Worm (Caenorhabditis elegans) whole organism, L1 larva: ENCODE results near the gene gldi-3.

Experiments used
- ceh-8 ChIP-seq: fragments of 200-800 bp; sonication (Bioruptor generic); optimal IDR thresholded peaks from 2 replicates; lab custom pipeline; 2018; ENCODE audit warnings: mild to moderate bottlenecking, missing genetic modification characterization, moderate library complexity, missing compliant biosample characterization
- ceh-88 ChIP-seq: fragments of 200-800 bp; sonication (Bioruptor generic); IDR thresholded peaks from 2 replicates; pipeline ENCODE4 v1.3.6; 2022; ENCODE audit warnings: missing genetic modification characterization, missing compliant biosample characterization
- elt-3 ChIP-seq, 6 experiments: fragments of 150-350 bp in 1 of 6; sonication (generic microtip); optimal IDR thresholded peaks; 2 replicates each; lab custom pipeline; 2017 to 2018; ENCODE audit warnings: missing biosample characterization in 6 of 6, missing genetic modification characterization in 6 of 6, inconsistent platforms in 1 of 6
- hlh-4 ChIP-seq: sonication (generic microtip); optimal IDR thresholded peaks from 2 replicates; lab custom pipeline; 2016; ENCODE audit warnings: mild to moderate bottlenecking, missing genetic modification characterization, missing compliant biosample characterization
- lir-3 ChIP-seq: sonication (generic microtip); optimal IDR thresholded peaks from 2 replicates; lab custom pipeline; 2016; ENCODE audit warnings: mild to moderate bottlenecking, missing genetic modification characterization, moderate library complexity, missing compliant biosample characterization; ENCODE audit not compliant: poor library complexity
- nhr-11 ChIP-seq: fragments of 150-350 bp; optimal IDR thresholded peaks from 2 replicates; lab custom pipeline; 2014; ENCODE audit warnings: missing biosample characterization, missing genetic modification characterization
- nhr-28 ChIP-seq: fragments of 150-350 bp; optimal IDR thresholded peaks from 2 replicates; lab custom pipeline; 2014; ENCODE audit warnings: missing biosample characterization, missing genetic modification characterization
- pag-3 ChIP-seq: sonication (generic microtip); optimal IDR thresholded peaks from 2 replicates; lab custom pipeline; 2017; ENCODE audit warnings: missing genetic modification characterization, mild to moderate bottlenecking, missing compliant biosample characterization, antibody characterized with exemption, borderline replicate concordance; ENCODE audit not compliant: insufficient read depth
- snpc-4 ChIP-seq: fragments of 150-350 bp; optimal IDR thresholded peaks from 2 replicates; lab custom pipeline; 2014; ENCODE audit warnings: missing biosample characterization, missing genetic modification characterization
- unc-130 ChIP-seq: fragments of 150-350 bp; optimal IDR thresholded peaks from 2 replicates; lab custom pipeline; 2017; ENCODE audit warnings: missing biosample characterization, missing genetic modification characterization, inconsistent platforms

DNA sequence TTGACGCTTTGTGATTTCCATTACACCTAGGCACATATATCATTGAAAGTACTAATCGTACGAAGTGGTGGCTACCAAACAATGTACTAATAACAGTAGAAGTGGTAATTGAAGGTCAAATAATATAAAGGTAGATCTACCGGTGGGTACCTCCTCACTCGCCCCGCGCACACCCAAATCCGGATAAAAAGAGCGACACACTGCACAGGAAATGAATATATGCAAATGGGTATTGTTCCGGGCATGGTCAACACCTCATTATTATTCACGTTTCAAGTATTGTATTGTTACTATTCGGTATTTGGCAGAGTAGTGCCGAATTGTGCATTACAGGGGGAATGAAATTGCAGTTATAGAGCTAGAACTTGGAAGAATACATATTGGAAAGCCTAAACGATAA, 13.6 kb downstream of the gldi-3 start:
- TF ChIP-seq nhr-11 (tag; lab: Kevin White, UChicago), result no peak
- no peak for TF ChIP-seq unc-130 (tag; lab: Kevin White, UChicago)
- no peak for TF ChIP-seq ceh-8 (GFP tag; lab: Kevin White, UChicago)
- no peak for TF ChIP-seq pag-3 (tag; lab: Kevin White, UChicago)
- no peak for TF ChIP-seq snpc-4 (tag; lab: Kevin White, UChicago)
- TF ChIP-seq elt-3 (tag; optimal IDR thresholded peaks at IDR 0.05; lab: Kevin White, UChicago), result no peak
- no peak for TF ChIP-seq hlh-4 (tag; lab: Kevin White, UChicago)
- TF ChIP-seq lir-3 (tag; lab: Kevin White, UChicago), result no peak
- no peak for TF ChIP-seq ceh-88
- TF ChIP-seq nhr-28 (tag; lab: Kevin White, UChicago), result no peak
